Fruit fly (Drosophila melanogaster) whole organism, wandering third instar larva: Measurements from ENCODE around the gene CG33333.

Experiments
- Abd-B ChIP-seq: fragments of >200 bp; optimal IDR thresholded peaks from 2 replicates; lab custom pipeline; 2017; ENCODE audit warnings: missing biosample characterization, missing genetic modification characterization
- CG32264 ChIP-seq: fragments of 200-800 bp; sonication (Bioruptor generic); optimal IDR thresholded peaks from 2 replicates; lab custom pipeline; 2016; ENCODE audit warnings: missing biosample characterization, missing genetic modification characterization
- CG9705 ChIP-seq: fragments of 200-800 bp; sonication (Bioruptor generic); optimal IDR thresholded peaks from 2 replicates; lab custom pipeline; 2018; ENCODE audit warnings: missing biosample characterization, mild to moderate bottlenecking, missing genetic modification characterization
- CrebA ChIP-seq: fragments of 200-800 bp; sonication (Bioruptor generic); optimal IDR thresholded peaks from 2 replicates; lab custom pipeline; 2016; ENCODE audit warnings: missing biosample characterization, mild to moderate bottlenecking, missing genetic modification characterization, borderline replicate concordance
- Dif ChIP-seq: fragments of 200-275, 200-300 bp; sonication (Bioruptor generic); optimal IDR thresholded peaks from 2 replicates; lab custom pipeline; 2018; ENCODE audit warnings: missing biosample characterization, missing genetic modification characterization; ENCODE audit not compliant: partially characterized antibody
- HLH106 ChIP-seq: fragments of 200-800 bp; optimal IDR thresholded peaks from 3 replicates; lab custom pipeline; 2019; ENCODE audit warnings: missing biosample characterization, mild to moderate bottlenecking, missing genetic modification characterization, moderate library complexity
- Hnf4 ChIP-seq: fragments of 200-800 bp; sonication (Bioruptor generic); optimal IDR thresholded peaks from 2 replicates; lab custom pipeline; 2016; ENCODE audit warnings: missing biosample characterization, mild to moderate bottlenecking, missing genetic modification characterization
- Hr83 ChIP-seq: fragments of 200-300 bp; sonication (Bioruptor generic); optimal IDR thresholded peaks from 2 replicates; lab custom pipeline; 2016; ENCODE audit warnings: missing biosample characterization, mild to moderate bottlenecking, missing genetic modification characterization, moderate library complexity; ENCODE audit not compliant: poor library complexity, severe bottlenecking
- Jra ChIP-seq: sonication (Bioruptor generic); optimal IDR thresholded peaks from 2 replicates; lab custom pipeline; 2016; ENCODE audit warnings: missing biosample characterization, missing genetic modification characterization
- Mio ChIP-seq: sonication (Bioruptor generic); optimal IDR thresholded peaks from 2 replicates; lab custom pipeline; 2016; ENCODE audit warnings: missing biosample characterization, missing genetic modification characterization
- Myc ChIP-seq: fragments of >200 bp; optimal IDR thresholded peaks from 2 replicates; lab custom pipeline; 2017
- OdsH ChIP-seq: fragments of 200-800 bp; sonication (Bioruptor generic); optimal IDR thresholded peaks from 2 replicates; lab custom pipeline; 2016; ENCODE audit warnings: missing biosample characterization, mild to moderate bottlenecking, missing genetic modification characterization
- Rel ChIP-seq, 2 experiments: fragments of 200-800 bp; sonication (Bioruptor generic) in 1 of 2; optimal IDR thresholded peaks; 2 replicates in 1 of 2; 3 replicates in 1 of 2; lab custom pipeline; 2016 to 2019; ENCODE audit warnings: mild to moderate bottlenecking in 2 of 2, missing biosample characterization in 2 of 2, missing genetic modification characterization in 2 of 2, moderate library complexity in 1 of 2
- Sp1 ChIP-seq: fragments of 200-800 bp; sonication (Bioruptor generic); optimal IDR thresholded peaks from 3 replicates; lab custom pipeline; 2019; ENCODE audit warnings: missing biosample characterization, mild to moderate bottlenecking, missing genetic modification characterization, moderate library complexity
- Vsx2 ChIP-seq: fragments of 200-300, 225-300 bp; sonication (Bioruptor generic); optimal IDR thresholded peaks from 2 replicates; lab custom pipeline; 2018; ENCODE audit warnings: missing biosample characterization, missing genetic modification characterization; ENCODE audit not compliant: partially characterized antibody
- br ChIP-seq: fragments of 200-800 bp; sonication (Bioruptor generic); optimal IDR thresholded peaks from 2 replicates; lab custom pipeline; 2016; ENCODE audit warnings: missing biosample characterization, missing genetic modification characterization
- brk ChIP-seq: fragments of 200-800 bp; sonication (Bioruptor generic); optimal IDR thresholded peaks from 2 replicates; lab custom pipeline; 2016; ENCODE audit warnings: missing biosample characterization, mild to moderate bottlenecking, missing genetic modification characterization
- dmrt93B ChIP-seq: fragments of 200-800 bp; sonication (Bioruptor generic); optimal IDR thresholded peaks from 2 replicates; lab custom pipeline; 2018; ENCODE audit warnings: missing biosample characterization, mild to moderate bottlenecking, missing genetic modification characterization
- dsf ChIP-seq: sonication (Bioruptor generic); optimal IDR thresholded peaks from 2 replicates; lab custom pipeline; 2016; ENCODE audit warnings: missing biosample characterization, missing genetic modification characterization, borderline replicate concordance
- ey ChIP-seq: fragments of 200-800 bp; sonication (Bioruptor generic); optimal IDR thresholded peaks from 2 replicates; lab custom pipeline; 2016; ENCODE audit warnings: missing biosample characterization, missing genetic modification characterization
- foxo ChIP-seq, 2 experiments: fragments of 200-800 bp; sonication (Bioruptor generic); optimal IDR thresholded peaks; 2 replicates in 1 of 2; 3 replicates in 1 of 2; lab custom pipeline; 2016 to 2017; ENCODE audit warnings: missing biosample characterization in 2 of 2, missing genetic modification characterization in 2 of 2
- fru ChIP-seq: fragments of 200-800 bp; sonication (Bioruptor generic); optimal IDR thresholded peaks from 3 replicates; lab custom pipeline; 2016; ENCODE audit warnings: missing biosample characterization, mild to moderate bottlenecking, missing genetic modification characterization
- h ChIP-seq: fragments of 200-800 bp; sonication (Bioruptor generic); optimal IDR thresholded peaks from 3 replicates; lab custom pipeline; 2016; ENCODE audit warnings: missing biosample characterization, mild to moderate bottlenecking, missing genetic modification characterization
- jim ChIP-seq: fragments of 175-275, 200-325 bp; sonication (Bioruptor generic); optimal IDR thresholded peaks from 2 replicates; lab custom pipeline; 2016; ENCODE audit warnings: missing biosample characterization, mild to moderate bottlenecking, missing genetic modification characterization
- lola ChIP-seq: fragments of >200 bp; optimal IDR thresholded peaks from 2 replicates; lab custom pipeline; 2017; ENCODE audit warnings: missing biosample characterization, missing genetic modification characterization
- psq ChIP-seq: fragments of 200-800 bp; sonication (Bioruptor generic); optimal IDR thresholded peaks from 3 replicates; lab custom pipeline; 2017; ENCODE audit warnings: missing biosample characterization, mild to moderate bottlenecking, missing genetic modification characterization, moderate library complexity
- rgr ChIP-seq: fragments of 200-800 bp; sonication (Bioruptor generic); optimal IDR thresholded peaks from 3 replicates; lab custom pipeline; 2016; ENCODE audit warnings: missing biosample characterization, mild to moderate bottlenecking, missing genetic modification characterization
- sv ChIP-seq: fragments of 200-800 bp; sonication (Bioruptor generic); optimal IDR thresholded peaks from 3 replicates; lab custom pipeline; 2016; ENCODE audit warnings: missing biosample characterization, missing genetic modification characterization
- tai ChIP-seq: sonication (Bioruptor generic); optimal IDR thresholded peaks from 2 replicates; lab custom pipeline; 2016; ENCODE audit warnings: missing biosample characterization, missing genetic modification characterization
- usp ChIP-seq: fragments of >200 bp; optimal IDR thresholded peaks from 2 replicates; lab custom pipeline; 2017; ENCODE audit warnings: missing biosample characterization, missing genetic modification characterization
- woc ChIP-seq: sonication (Bioruptor generic); optimal IDR thresholded peaks from 2 replicates; lab custom pipeline; 2016; ENCODE audit warnings: missing biosample characterization, mild to moderate bottlenecking, missing genetic modification characterization

Gene CG33333

dm6 chr3R:17402434-17402833, 14.8 kb upstream of the CG33333 start, which contains the start of gene Sur-8:
Gene Sur-8 (minus strand): TSS chr3R:17402515.
- TF ChIP-seq usp (no peak), HLH106 (tag; lab: Kevin White, UChicago) (peak; percentile 29), foxo (GFP tag; optimal IDR thresholded peaks at IDR 0.05; lab: Kevin White, UChicago) (peak in 1 of 2 experiments; percentile 57), sv (peak; percentile 33), Mio (GFP tag; lab: Kevin White, UChicago) (no peak), CG9705 (GFP tag; lab: Kevin White, UChicago) (no peak), fru (GFP tag; lab: Kevin White, UChicago) (peak; percentile 24), br (GFP tag; lab: Kevin White, UChicago) (peak; percentile 48), dmrt93B (GFP tag; lab: Kevin White, UChicago) (peak; percentile 25), Abd-B (GFP tag; lab: Kevin White, UChicago) (no peak), Myc (lab: Kevin White, UChicago) (peak; percentile 32), Sp1 (GFP tag; lab: Kevin White, UChicago) (no peak), Hr83 (GFP tag; lab: Kevin White, UChicago) (peak; percentile 64), brk (GFP tag; lab: Kevin White, UChicago) (no peak), woc (GFP tag; lab: Kevin White, UChicago) (no peak), jim (GFP tag; lab: Kevin White, UChicago) (no peak), rgr (GFP tag; lab: Kevin White, UChicago) (peak; percentile 54), OdsH (peak; percentile 35), tai (GFP tag; lab: Kevin White, UChicago) (no peak), Vsx2 (GFP tag; lab: Kevin White, UChicago) (no peak), CG32264 (no peak), h (peak; percentile 50), lola (no peak), psq (GFP tag; lab: Kevin White, UChicago) (peak; percentile 26), dsf (no peak), Rel (GFP tag; optimal IDR thresholded peaks at IDR 0.05; lab: Kevin White, UChicago) (no peak), Rel (tag; optimal IDR thresholded peaks at IDR 0.05; lab: Kevin White, UChicago) (no peak), Jra (GFP tag; lab: Kevin White, UChicago) (no peak), CrebA (GFP tag; lab: Kevin White, UChicago) (no peak), ey (GFP tag; lab: Kevin White, UChicago) (peak; percentile 39)

dm6 chr3R:17403188-17403587, 14.1 kb upstream of the CG33333 start, which contains the start of gene CG34279:
Gene CG34279 (minus strand): TSS chr3R:17403288.
- TF ChIP-seq rgr (GFP tag; lab: Kevin White, UChicago) (peak; percentile 21), h (peak; percentile 34), jim (GFP tag; lab: Kevin White, UChicago) (no peak), brk (GFP tag; lab: Kevin White, UChicago) (no peak), Hnf4 (GFP tag; lab: Kevin White, UChicago) (peak; percentile 11), psq (GFP tag; lab: Kevin White, UChicago) (no peak), lola (no peak)

DNA sequence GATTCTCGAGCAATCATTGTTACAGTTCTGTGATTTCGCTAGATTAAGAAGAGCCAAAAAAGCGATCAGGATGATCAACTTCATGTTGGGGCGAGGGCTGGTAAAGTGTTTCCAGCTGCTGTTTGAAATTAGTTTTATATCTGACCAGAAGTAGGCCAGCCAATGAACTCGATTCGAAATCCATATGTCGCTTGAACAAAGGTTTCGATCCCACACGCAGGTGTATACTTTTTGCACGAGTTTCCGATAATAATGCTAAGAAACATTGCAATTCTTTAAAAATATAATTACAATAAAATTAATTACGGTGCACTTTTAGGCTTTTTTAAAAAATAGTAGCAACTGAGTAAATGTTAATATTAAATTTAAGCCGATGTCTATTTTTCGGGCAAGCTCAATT, 13.6 kb upstream of the CG33333 start, which contains the start of gene CG34280:
Gene CG34280 (minus strand): TSS at position 101 of the 400 bp plus-strand sequence.
- TF ChIP-seq Vsx2 (GFP tag; lab: Kevin White, UChicago) = peak; percentile 45
- no peak for TF ChIP-seq CG32264

dm6 chr3R:17404155-17404554, 13.1 kb upstream of the CG33333 start:
- TF ChIP-seq Hr83 (GFP tag; lab: Kevin White, UChicago) (peak; percentile 77), Dif (GFP tag; lab: Kevin White, UChicago) (no peak), OdsH (peak; percentile 60), tai (GFP tag; lab: Kevin White, UChicago) (peak; percentile 59), HLH106 (tag; lab: Kevin White, UChicago) (peak; percentile 12), foxo (GFP tag; optimal IDR thresholded peaks at IDR 0.05; lab: Kevin White, UChicago) (peak in 1 of 2 experiments; percentile 5), Jra (GFP tag; lab: Kevin White, UChicago) (peak; percentile 36), h (peak; percentile 16), rgr (GFP tag; lab: Kevin White, UChicago) (peak; percentile 72), brk (GFP tag; lab: Kevin White, UChicago) (peak; percentile 40), Rel (GFP tag; optimal IDR thresholded peaks at IDR 0.05; lab: Kevin White, UChicago) (no peak), Rel (tag; optimal IDR thresholded peaks at IDR 0.05; lab: Kevin White, UChicago) (no peak), fru (GFP tag; lab: Kevin White, UChicago) (peak; percentile 2), br (GFP tag; lab: Kevin White, UChicago) (peak; percentile 55), Hnf4 (GFP tag; lab: Kevin White, UChicago) (peak; percentile 78), Myc (lab: Kevin White, UChicago) (no peak)
